Fruit fly (Drosophila melanogaster) whole organism: ENCODE measurements around the gene TotC.

Source experiments
- pan ChIP-seq: fragments of >200 bp; optimal IDR thresholded peaks from 2 replicates; lab custom pipeline; 2017
- psq ChIP-seq: fragments of >200 bp; optimal IDR thresholded peaks from 2 replicates; lab custom pipeline; 2017

DNA sequence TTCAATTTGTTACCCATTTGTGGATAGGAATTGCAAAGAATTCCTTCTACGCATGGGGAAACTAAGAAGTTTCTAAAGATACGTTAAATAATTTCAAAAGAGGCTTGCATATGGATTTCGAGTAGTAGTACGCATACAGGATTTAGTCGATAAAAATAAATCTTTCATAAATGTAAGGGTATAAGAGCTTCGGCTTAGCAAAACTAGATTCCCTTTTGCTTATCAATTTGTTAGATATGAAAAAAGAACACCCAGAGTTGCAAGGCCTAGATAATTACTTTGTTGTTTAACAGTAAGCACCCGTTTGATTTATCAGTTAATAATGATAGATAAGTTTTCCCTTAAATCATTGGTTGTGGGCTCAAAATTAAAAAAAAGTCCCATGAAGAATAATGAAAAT lies 27.3 kb upstream of the TotC start:
- no peak for TF ChIP-seq psq (lab: Kevin White, UChicago)
- TF ChIP-seq pan (lab: Kevin White, UChicago): no peak
